Worm (Caenorhabditis elegans) whole organism, L4 larva: ENCODE results near the gene F35G2.3.

Experiments
- F37D6.2 ChIP-seq: sonication (generic microtip); optimal IDR thresholded peaks from 2 replicates; lab custom pipeline; 2016; ENCODE audit warnings: mild to moderate bottlenecking, missing genetic modification characterization, missing compliant biosample characterization
- R02D3.7 ChIP-seq: fragments of 150-350 bp; sonication (generic microtip); optimal IDR thresholded peaks from 3 replicates; lab custom pipeline; 2014; ENCODE audit warnings: missing biosample characterization, missing genetic modification characterization
- aha-1 ChIP-seq: fragments of 150-350 bp; peaks from one replicate; lab custom pipeline; 2014; ENCODE audit warnings: missing biosample characterization, missing genetic modification characterization
- aly-2 ChIP-seq: sonication (generic microtip); optimal IDR thresholded peaks from 2 replicates; lab custom pipeline; 2018; ENCODE audit warnings: missing biosample characterization, missing genetic modification characterization
- ama-1 ChIP-seq: fragments of 150-350 bp; optimal IDR thresholded peaks from 2 replicates; lab custom pipeline; 2014; ENCODE audit warnings: inconsistent platforms, mixed read lengths
- ceh-20 ChIP-seq: fragments of 200-800 bp; sonication (Bioruptor generic); IDR thresholded peaks from 2 replicates; pipeline ENCODE4 v1.3.6; 2022; ENCODE audit warnings: missing genetic modification reagents, missing genetic modification characterization, missing compliant biosample characterization
- ceh-28 ChIP-seq: fragments of 150-350 bp; optimal IDR thresholded peaks from 2 replicates; lab custom pipeline; 2014; ENCODE audit warnings: missing biosample characterization, missing genetic modification reagents, missing genetic modification characterization
- ceh-44 ChIP-seq: fragments of 200-800 bp; sonication (Bioruptor generic); IDR thresholded peaks from 2 replicates; pipeline ENCODE4 v1.3.6; 2022; ENCODE audit warnings: missing genetic modification reagents, missing genetic modification characterization, missing compliant biosample characterization
- ceh-62 ChIP-seq: sonication (generic microtip); optimal IDR thresholded peaks from 2 replicates; lab custom pipeline; 2017; ENCODE audit warnings: missing biosample characterization, missing genetic modification characterization
- cey-2 ChIP-seq: sonication (generic microtip); optimal IDR thresholded peaks from 3 replicates; lab custom pipeline; 2017; ENCODE audit warnings: missing genetic modification characterization, mild to moderate bottlenecking, missing compliant biosample characterization, antibody characterized with exemption, borderline replicate concordance; ENCODE audit not compliant: insufficient read depth
- daf-12 ChIP-seq: fragments of 150-350 bp; optimal IDR thresholded peaks from 2 replicates; lab custom pipeline; 2014; ENCODE audit warnings: missing biosample characterization, missing genetic modification reagents, missing genetic modification characterization
- daf-16 ChIP-seq, 3 experiments: sonication (generic microtip); optimal IDR thresholded peaks; 2 replicates each; lab custom pipeline; 2016 to 2017; ENCODE audit warnings: missing genetic modification characterization in 3 of 3, missing genetic modification reagents in 3 of 3, mild to moderate bottlenecking in 2 of 3, missing compliant biosample characterization in 2 of 3, missing biosample characterization in 1 of 3, moderate library complexity in 1 of 3
- daf-19 ChIP-seq: fragments of 200-800 bp; sonication (Bioruptor generic); conservative IDR thresholded peaks from 2 replicates; pipeline ENCODE4 v1.3.6; 2022; ENCODE audit warnings: missing genetic modification characterization, missing compliant biosample characterization
- daf-8 ChIP-seq: fragments of 200-800 bp; sonication (Bioruptor generic); IDR thresholded peaks from 2 replicates; pipeline ENCODE4 v1.3.6; 2022; ENCODE audit warnings: missing genetic modification characterization, missing compliant biosample characterization
- dmd-6 ChIP-seq: fragments of 200-800 bp; sonication (Bioruptor generic); IDR thresholded peaks from 2 replicates; pipeline ENCODE4 v1.3.6; 2022; ENCODE audit warnings: missing genetic modification reagents, missing genetic modification characterization, missing compliant biosample characterization
- duxl-1 ChIP-seq: sonication (generic microtip); optimal IDR thresholded peaks from 2 replicates; lab custom pipeline; 2016; ENCODE audit warnings: mild to moderate bottlenecking, missing genetic modification characterization, moderate library complexity, missing compliant biosample characterization; ENCODE audit not compliant: poor library complexity
- dve-1 ChIP-seq: sonication (generic microtip); optimal IDR thresholded peaks from 2 replicates; lab custom pipeline; 2017; ENCODE audit warnings: antibody characterized with exemption, mild to moderate bottlenecking, missing genetic modification characterization, missing compliant biosample characterization; ENCODE audit not compliant: insufficient read depth
- fkh-10 ChIP-seq: fragments of 150-350 bp; optimal IDR thresholded peaks from 2 replicates; lab custom pipeline; 2014; ENCODE audit warnings: missing biosample characterization, missing genetic modification reagents, missing genetic modification characterization
- fos-1 ChIP-seq: fragments of 150-350 bp; optimal IDR thresholded peaks from 2 replicates; lab custom pipeline; 2014; ENCODE audit warnings: missing biosample characterization, missing genetic modification characterization
- hif-1 ChIP-seq, 2 experiments: sonication (generic microtip); optimal IDR thresholded peaks; 2 replicates each; lab custom pipeline; 2016 to 2017; ENCODE audit warnings: missing compliant biosample characterization in 2 of 2, missing genetic modification characterization in 2 of 2, missing genetic modification reagents in 2 of 2, missing genotype in 2 of 2, mild to moderate bottlenecking in 1 of 2
- hlh-11 ChIP-seq: fragments of 200-800 bp; sonication (Bioruptor generic); optimal IDR thresholded peaks from 2 replicates; lab custom pipeline; 2018; ENCODE audit warnings: mild to moderate bottlenecking, missing genetic modification characterization, missing compliant biosample characterization
- hlh-30 ChIP-seq: sonication (generic microtip); optimal IDR thresholded peaks from 2 replicates; lab custom pipeline; 2017; ENCODE audit warnings: antibody characterized with exemption, mild to moderate bottlenecking, missing genetic modification characterization, missing compliant biosample characterization; ENCODE audit not compliant: insufficient read depth
- jun-1 ChIP-seq: fragments of 150-350 bp; optimal IDR thresholded peaks from 2 replicates; lab custom pipeline; 2014; ENCODE audit warnings: missing biosample characterization, missing genetic modification reagents, missing genetic modification characterization
- lin-1 ChIP-seq: fragments of 200-800 bp; sonication (Bioruptor generic); IDR thresholded peaks from 2 replicates; pipeline ENCODE4 v1.3.6; 2022; ENCODE audit warnings: missing genetic modification reagents, missing genetic modification characterization, missing compliant biosample characterization
- lsy-2 ChIP-seq, 2 experiments: fragments of 150-350 bp in 1 of 2; sonication (generic microtip) in 1 of 2; optimal IDR thresholded peaks; 2 replicates each; lab custom pipeline; 2014 to 2017; ENCODE audit warnings: missing biosample characterization in 2 of 2, missing genetic modification characterization in 2 of 2
- mdl-1 ChIP-seq, 2 experiments: fragments of 150-350 bp in 1 of 2; sonication (generic microtip) in 1 of 2; optimal IDR thresholded peaks; 2 replicates each; lab custom pipeline; 2014 to 2017; ENCODE audit warnings: missing biosample characterization in 2 of 2, missing genetic modification characterization in 2 of 2
- mdt-29 ChIP-seq: fragments of 200-800 bp; sonication (Bioruptor generic); IDR thresholded peaks from 2 replicates; pipeline ENCODE4 v1.3.6; 2022; ENCODE audit warnings: missing genetic modification reagents, missing genetic modification characterization, missing compliant biosample characterization
- mep-1 ChIP-seq: fragments of 150-350 bp; sonication (generic microtip); optimal IDR thresholded peaks from 3 replicates; lab custom pipeline; 2014; ENCODE audit warnings: missing biosample characterization, missing genetic modification characterization
- mes-2 ChIP-seq: sonication (generic microtip); optimal IDR thresholded peaks from 2 replicates; lab custom pipeline; 2016; ENCODE audit warnings: missing genotype, mild to moderate bottlenecking, missing genetic modification characterization, missing compliant biosample characterization; ENCODE audit not compliant: poor library complexity, severe bottlenecking
- nhr-10 ChIP-seq: fragments of 150-350 bp; optimal IDR thresholded peaks from 2 replicates; lab custom pipeline; 2014; ENCODE audit warnings: missing biosample characterization, missing genetic modification characterization
- nhr-237 ChIP-seq: sonication (generic microtip); optimal IDR thresholded peaks from 2 replicates; lab custom pipeline; 2017; ENCODE audit warnings: missing biosample characterization, missing genetic modification characterization
- nhr-25 ChIP-seq: sonication (generic microtip); optimal IDR thresholded peaks from 2 replicates; lab custom pipeline; 2017; ENCODE audit warnings: missing genetic modification characterization, mild to moderate bottlenecking, missing compliant biosample characterization, antibody characterized with exemption, moderate library complexity, borderline replicate concordance; ENCODE audit not compliant: insufficient read depth
- nhr-28 ChIP-seq: fragments of 150-350 bp; optimal IDR thresholded peaks from 2 replicates; lab custom pipeline; 2014; ENCODE audit warnings: missing biosample characterization, missing genetic modification characterization
- nhr-41 ChIP-seq: fragments of 200-800 bp; sonication (Bioruptor generic); IDR thresholded peaks from 2 replicates; pipeline ENCODE4 v1.3.6; 2022; ENCODE audit warnings: missing genetic modification reagents, missing genetic modification characterization, missing compliant biosample characterization
- nhr-48 ChIP-seq: sonication (generic microtip); optimal IDR thresholded peaks from 2 replicates; lab custom pipeline; 2016; ENCODE audit warnings: mild to moderate bottlenecking, missing genetic modification characterization, missing compliant biosample characterization
- nhr-77 ChIP-seq: fragments of 150-350 bp; optimal IDR thresholded peaks from 2 replicates; lab custom pipeline; 2014; ENCODE audit warnings: missing biosample characterization, missing genetic modification characterization
- php-3 ChIP-seq: fragments of 200-800 bp; sonication (Bioruptor generic); IDR thresholded peaks from 2 replicates; pipeline ENCODE4 v1.3.6; 2022; ENCODE audit warnings: missing genetic modification reagents, missing genetic modification characterization, missing compliant biosample characterization
- pqm-1 ChIP-seq: sonication (generic microtip); optimal IDR thresholded peaks from 2 replicates; lab custom pipeline; 2017; ENCODE audit warnings: missing biosample characterization, missing genetic modification characterization
- rbr-2 ChIP-seq: sonication (generic microtip); optimal IDR thresholded peaks from 2 replicates; lab custom pipeline; 2016; ENCODE audit warnings: missing genotype, missing genetic modification characterization, missing compliant biosample characterization
- saeg-2 ChIP-seq: fragments of 200-800 bp; sonication (Bioruptor generic); IDR thresholded peaks from 2 replicates; pipeline ENCODE4 v1.3.6; 2022; ENCODE audit warnings: missing genetic modification reagents, missing genetic modification characterization, missing compliant biosample characterization
- unc-130 ChIP-seq: sonication (generic microtip); optimal IDR thresholded peaks from 2 replicates; lab custom pipeline; 2016; ENCODE audit warnings: missing genetic modification reagents, missing genetic modification characterization, missing compliant biosample characterization
- unc-62 ChIP-seq, 3 experiments: fragments of 150-350 bp in 1 of 3; sonication (generic microtip); optimal IDR thresholded peaks in 2 of 3; peaks in 1 of 3; 1 replicate in 1 of 3; 2 replicates in 2 of 3; lab custom pipeline; 2014 to 2017; ENCODE audit warnings: missing biosample characterization in 3 of 3, missing genetic modification characterization in 3 of 3, missing genetic modification reagents in 3 of 3, missing genotype in 1 of 3
- zag-1 ChIP-seq: fragments of 150-350 bp; optimal IDR thresholded peaks from 2 replicates; lab custom pipeline; 2014; ENCODE audit warnings: missing biosample characterization, missing genetic modification characterization
- ztf-11 ChIP-seq: fragments of 150-350 bp; optimal IDR thresholded peaks from 2 replicates; lab custom pipeline; 2014; ENCODE audit warnings: missing biosample characterization, missing genetic modification characterization
- ztf-7 ChIP-seq: fragments of 150-350 bp; optimal IDR thresholded peaks from 2 replicates; lab custom pipeline; 2014; ENCODE audit warnings: missing biosample characterization, missing genetic modification characterization

Gene F35G2.3

ce11 chrIV:12196608-12197007, 12.8 kb upstream of the F35G2.3 start:
- TF ChIP-seq unc-62 (GFP tag; optimal IDR thresholded peaks at IDR 0.05 in 1 of 2; lab: Kevin White, UChicago) (peak in 1 of 2 experiments; percentile 74), unc-62 (tag; optimal IDR thresholded peaks at IDR 0.05; lab: Kevin White, UChicago) (no peak), dve-1 (tag; lab: Kevin White, UChicago) (peak; percentile 17), hlh-11 (tag; lab: Kevin White, UChicago) (peak; percentile 33), cey-2 (tag; lab: Kevin White, UChicago) (no peak), hif-1 (tag; optimal IDR thresholded peaks at IDR 0.05; lab: Kevin White, UChicago) (peak in 1 of 2 experiments; percentile 47), rbr-2 (tag; lab: Kevin White, UChicago) (no peak), ama-1 (no peak), nhr-28 (tag; lab: Kevin White, UChicago) (peak; percentile 45), fkh-10 (GFP tag; lab: Kevin White, UChicago) (no peak), daf-19 (GFP tag; lab: Robert Waterston, UW) (no peak), jun-1 (tag; lab: Kevin White, UChicago) (no peak), ztf-11 (tag; lab: Kevin White, UChicago) (no peak), pqm-1 (tag; lab: Kevin White, UChicago) (peak; percentile 49), nhr-10 (tag; lab: Kevin White, UChicago) (no peak), F37D6.2 (tag; lab: Kevin White, UChicago) (no peak), nhr-41 (GFP tag; lab: Robert Waterston, UW) (peak; percentile 63; the same call in 1 of the 2 replicates), saeg-2 (GFP tag; lab: Robert Waterston, UW) (no peak), aha-1 (tag; lab: Kevin White, UChicago) (peak; percentile 76), ceh-20 (GFP tag; lab: Robert Waterston, UW) (no peak), daf-16 (GFP tag; optimal IDR thresholded peaks at IDR 0.05; lab: Kevin White, UChicago) (no peak), daf-16 (tag; optimal IDR thresholded peaks at IDR 0.05; lab: Kevin White, UChicago) (peak; percentile 90), dmd-6 (GFP tag; lab: Robert Waterston, UW) (peak; percentile 33; the same call in 1 of the 2 replicates)

- TF ChIP-seq mdt-29 (GFP tag; lab: Robert Waterston, UW) (no peak), lsy-2 (tag; optimal IDR thresholded peaks at IDR 0.05; lab: Kevin White, UChicago) (no peak), pqm-1 (tag; lab: Kevin White, UChicago) (peak; percentile 68), hlh-30 (tag; lab: Kevin White, UChicago) (peak; percentile 25), mes-2 (tag; lab: Kevin White, UChicago) (peak; percentile 18), lin-1 (0 out of 2 replicates have a peak, but pooled peaks have one; percentile 32), daf-19 (GFP tag; lab: Robert Waterston, UW) (no peak), daf-16 (GFP tag; optimal IDR thresholded peaks at IDR 0.05; lab: Kevin White, UChicago) (peak in 1 of 2 experiments; percentile 33), daf-16 (tag; optimal IDR thresholded peaks at IDR 0.05; lab: Kevin White, UChicago) (peak; percentile 78), daf-8 (GFP tag; lab: Robert Waterston, UW) (no peak), fkh-10 (GFP tag; lab: Kevin White, UChicago) (no peak), nhr-237 (no peak), duxl-1 (tag; lab: Kevin White, UChicago) (no peak), fos-1 (tag; lab: Kevin White, UChicago) (no peak), unc-130 (no peak), ceh-20 (GFP tag; lab: Robert Waterston, UW) (no peak), nhr-48 (tag; lab: Kevin White, UChicago) (peak; percentile 2), daf-12 (tag; lab: Kevin White, UChicago) (no peak), R02D3.7 (tag; lab: Kevin White, UChicago) (no peak), aly-2 (tag; lab: Kevin White, UChicago) (no peak), hlh-11 (tag; lab: Kevin White, UChicago) (peak; percentile 80), ceh-62 (tag; lab: Kevin White, UChicago) (no peak), cey-2 (tag; lab: Kevin White, UChicago) (no peak), ceh-28 (tag; lab: Kevin White, UChicago) (no peak), mdl-1 (tag; optimal IDR thresholded peaks at IDR 0.05; lab: Kevin White, UChicago) (peak in 1 of 2 experiments; percentile 28), dmd-6 (GFP tag; lab: Robert Waterston, UW) (peak; percentile 75), dve-1 (tag; lab: Kevin White, UChicago) (peak; percentile 66), nhr-25 (tag; lab: Kevin White, UChicago) (no peak), zag-1 (tag; lab: Kevin White, UChicago) (no peak), hif-1 (tag; optimal IDR thresholded peaks at IDR 0.05; lab: Kevin White, UChicago) (peak in 1 of 2 experiments; percentile 13), nhr-77 (peak; percentile 25), php-3 (no peak), mep-1 (tag; lab: Kevin White, UChicago) (peak; percentile 19), ztf-7 (tag; lab: Kevin White, UChicago) (no peak), jun-1 (tag; lab: Kevin White, UChicago) (no peak), ceh-44 (GFP tag; lab: Robert Waterston, UW) (no peak)
Measured at ce11 chrIV:12197679-12198078, 11.7 kb upstream of the F35G2.3 start.
